Fruit fly (Drosophila melanogaster) S2 (cell line): ENCODE measurements around the gene CG14854.

Experiments used
- CG8478 ChIP-seq: fragments of >200 bp; optimal IDR thresholded peaks from 2 replicates; lab custom pipeline; 2018
- CTCF ChIP-seq, 2 experiments: fragments of >200 bp; optimal IDR thresholded peaks; 2 replicates each; lab custom pipeline; 2018

dm6 chr3R:14576511-14576691 is 16.5 kb upstream of the CG14854 start, which contains the start of gene CG44094:
- TF ChIP-seq CTCF (optimal IDR thresholded peaks at IDR 0.05; lab: Kevin White, UChicago) (no peak), CG8478 (lab: Kevin White, UChicago) (no peak)
